Worm (Caenorhabditis elegans): ENCODE data around the gene sur-7.

The sur-7 gene

ce11 chrX:16377903-16378302 lies 1.5 kb downstream of the sur-7 start (continued):
- 0 out of 2 replicates have a peak, but pooled peaks have one; percentile 52 for TF ChIP-seq cebp-2 (GFP tag; IDR thresholded peaks at IDR 0.05)
- TF ChIP-seq nhr-120 (GFP tag; IDR thresholded peaks at IDR 0.05) = no peak
- no peak for TF ChIP-seq tbx-9 (tag; optimal IDR thresholded peaks at IDR 0.05; ENCODE audit: borderline replicate concordance)
- no peak for TF ChIP-seq lsl-1 (GFP tag; optimal IDR thresholded peaks at IDR 0.05)
- no peak for TF ChIP-seq K12H6.12 (tag; optimal IDR thresholded peaks at IDR 0.05)
- TF ChIP-seq F57C9.4 (tag; optimal IDR thresholded peaks at IDR 0.05) = no peak
- peak in 1 of 3 experiments; percentile 38 for TF ChIP-seq lin-35 (GFP tag; optimal IDR thresholded peaks at IDR 0.05)
- no peak for TF ChIP-seq F57A8.1 (GFP tag; optimal IDR thresholded peaks at IDR 0.05)
- TF ChIP-seq nhr-179 (tag; optimal IDR thresholded peaks at IDR 0.05) = no peak
- TF ChIP-seq ccch-3 (GFP tag; optimal IDR thresholded peaks at IDR 0.05) = no peak
- peak; percentile 24 for TF ChIP-seq tlf-1 (GFP tag; optimal IDR thresholded peaks at IDR 0.05)
- TF ChIP-seq snpc-4 (GFP tag; optimal IDR thresholded peaks at IDR 0.05) = peak; percentile 80
- peak; percentile 32 to 82 (median 48) for TF ChIP-seq snpc-4 (tag; optimal IDR thresholded peaks at IDR 0.05)
- TF ChIP-seq F52B5.7 (tag; optimal IDR thresholded peaks at IDR 0.05) = no peak
- TF ChIP-seq nfya-1 (tag; optimal IDR thresholded peaks at IDR 0.05; ENCODE audit: borderline replicate concordance, insufficient read depth) = no peak
- TF ChIP-seq nhr-27 (tag; optimal IDR thresholded peaks at IDR 0.05) = no peak
- TF ChIP-seq dox-1 (GFP tag; IDR thresholded peaks at IDR 0.05) = peak; percentile 87; the same call in 1 of the 2 replicates
- peak; percentile 41 for TF ChIP-seq mes-4 (tag; optimal IDR thresholded peaks at IDR 0.05)
- peak; percentile 72 for TF ChIP-seq hmg-1.2 (GFP tag; IDR thresholded peaks at IDR 0.05)
- TF ChIP-seq him-1 (tag; optimal IDR thresholded peaks at IDR 0.05) = peak; percentile 68
- TF ChIP-seq ceh-91 (GFP tag; IDR thresholded peaks at IDR 0.05) = no peak
- TF ChIP-seq mxl-1 (tag; optimal IDR thresholded peaks at IDR 0.05) = peak; percentile 14
- TF ChIP-seq mel-28 (tag; optimal IDR thresholded peaks at IDR 0.05; ENCODE audit: borderline replicate concordance) = no peak
- TF ChIP-seq aptf-3 (GFP tag; IDR thresholded peaks at IDR 0.05) = no peak
- TF ChIP-seq ceh-58 (GFP tag; IDR thresholded peaks at IDR 0.05) = no peak
- no peak for TF ChIP-seq sdz-38 (tag; optimal IDR thresholded peaks at IDR 0.05)
- peak; percentile 62 for TF ChIP-seq F23B12.7 (tag; optimal IDR thresholded peaks at IDR 0.05; ENCODE audit: insufficient read depth)
- no peak for TF ChIP-seq B0019.2 (GFP tag; conservative IDR thresholded peaks at IDR 0.05)
- no peak for TF ChIP-seq pha-4 (tag; optimal IDR thresholded peaks at IDR 0.05)
- peak; percentile 52 for TF ChIP-seq B0035.1 (tag; optimal IDR thresholded peaks at IDR 0.05)
- TF ChIP-seq ztf-6 (GFP tag; IDR thresholded peaks at IDR 0.05) = no peak
- peak; percentile 57 for TF ChIP-seq attf-5 (GFP tag; optimal IDR thresholded peaks at IDR 0.05)
- peak; percentile 30 for TF ChIP-seq ztf-26 (tag; optimal IDR thresholded peaks at IDR 0.05)
- no peak for TF ChIP-seq ama-1 (optimal IDR thresholded peaks at IDR 0.05)
- TF ChIP-seq ama-1 (GFP tag; optimal IDR thresholded peaks at IDR 0.05) = peak in 1 of 2 experiments; percentile 73
- TF ChIP-seq nhr-90 (tag; optimal IDR thresholded peaks at IDR 0.05) = peak; percentile 81
- TF ChIP-seq somi-1 (GFP tag; optimal IDR thresholded peaks at IDR 0.05) = peak; percentile 57
- no peak for TF ChIP-seq nfya-2 (GFP tag; IDR thresholded peaks at IDR 0.05)
- 0 out of 2 replicates have a peak, but pooled peaks have one; percentile 7 for TF ChIP-seq lir-1 (GFP tag; conservative IDR thresholded peaks at IDR 0.05)
- no peak for TF ChIP-seq xnd-1 (tag; optimal IDR thresholded peaks at IDR 0.05)
- TF ChIP-seq unc-130 (GFP tag; optimal IDR thresholded peaks at IDR 0.05) = peak; percentile 13
- TF ChIP-seq madf-6 (GFP tag; IDR thresholded peaks at IDR 0.05) = 0 out of 2 replicates have a peak, but pooled peaks have one; percentile 33
- TF ChIP-seq snpc-1.3 (tag; optimal IDR thresholded peaks at IDR 0.05; ENCODE audit: insufficient read depth) = peak; percentile 64
- TF ChIP-seq hmg-20 (GFP tag; IDR thresholded peaks at IDR 0.05) = no peak
- no peak for TF ChIP-seq efl-1 (GFP tag; optimal IDR thresholded peaks at IDR 0.05)
- TF ChIP-seq mcd-1 (GFP tag; IDR thresholded peaks at IDR 0.05) = peak; percentile 32; the same call in 1 of the 2 replicates
